Worm (Caenorhabditis elegans): Measurements from ENCODE around the gene unc-129.

DNA sequence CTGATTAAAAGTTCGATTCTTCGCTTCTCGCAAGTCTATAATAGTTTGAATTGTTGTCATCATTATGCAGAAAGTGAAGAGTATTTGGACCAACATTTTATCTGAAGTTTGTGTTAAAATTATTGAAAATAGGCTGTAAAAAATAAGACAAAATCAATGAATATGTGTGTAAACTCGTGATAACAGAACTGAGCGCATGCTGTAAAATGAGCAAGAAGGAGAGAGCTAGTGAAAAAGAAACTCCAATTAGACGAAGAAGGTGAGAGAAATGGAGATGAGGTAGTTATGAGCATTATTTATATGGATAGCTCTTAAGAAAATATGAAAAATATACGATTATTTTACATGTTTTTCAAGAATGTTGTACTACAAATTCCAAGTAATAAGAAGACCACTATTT lies 15.6 kb upstream of the unc-129 start, which contains the start of gene C53D6.4:
- TF ChIP-seq unc-62 (GFP tag; optimal IDR thresholded peaks at IDR 0.05) = no peak
- no peak for TF ChIP-seq pha-4 (tag; optimal IDR thresholded peaks at IDR 0.05)
- no peak for TF ChIP-seq sptf-1 (tag; optimal IDR thresholded peaks at IDR 0.05)
- TF ChIP-seq nhr-2 (tag; optimal IDR thresholded peaks at IDR 0.05) = no peak
- no peak for TF ChIP-seq tbx-8 (GFP tag; optimal IDR thresholded peaks at IDR 0.05)

Measured in whole organism, mixed stage, embryonic.